Worm (Caenorhabditis elegans) whole organism, L4 larva: ENCODE data around the gene Y76B12C.6.

Experiments
- F49E8.2 ChIP-seq: sonication (generic microtip); optimal IDR thresholded peaks from 2 replicates; lab custom pipeline; 2016; ENCODE audit warnings: missing compliant biosample characterization, mild to moderate bottlenecking, missing genetic modification characterization, borderline replicate concordance
- aly-2 ChIP-seq: sonication (generic microtip); optimal IDR thresholded peaks from 2 replicates; lab custom pipeline; 2018; ENCODE audit warnings: missing biosample characterization, missing genetic modification characterization
- ces-1 ChIP-seq: fragments of 150-350 bp; sonication (generic microtip); optimal IDR thresholded peaks from 4 replicates; lab custom pipeline; 2014; ENCODE audit warnings: missing biosample characterization, missing genetic modification reagents, missing genetic modification characterization
- fos-1 ChIP-seq: fragments of 150-350 bp; optimal IDR thresholded peaks from 2 replicates; lab custom pipeline; 2014; ENCODE audit warnings: missing biosample characterization, missing genetic modification characterization
- lsy-2 ChIP-seq, 2 experiments: fragments of 150-350 bp in 1 of 2; sonication (generic microtip) in 1 of 2; optimal IDR thresholded peaks; 2 replicates each; lab custom pipeline; 2014 to 2017; ENCODE audit warnings: missing biosample characterization in 2 of 2, missing genetic modification characterization in 2 of 2
- nhr-11 ChIP-seq: fragments of 150-350 bp; optimal IDR thresholded peaks from 2 replicates; lab custom pipeline; 2014; ENCODE audit warnings: missing biosample characterization, missing genetic modification characterization
- nhr-6 ChIP-seq: fragments of 150-350 bp; optimal IDR thresholded peaks from 2 replicates; lab custom pipeline; 2014; ENCODE audit warnings: missing biosample characterization, missing genetic modification characterization
- snpc-4 ChIP-seq: fragments of 150-350 bp; optimal IDR thresholded peaks from 2 replicates; lab custom pipeline; 2014; ENCODE audit warnings: missing biosample characterization, missing genetic modification characterization
- unc-39 ChIP-seq: sonication (generic microtip); optimal IDR thresholded peaks from 2 replicates; lab custom pipeline; 2017; ENCODE audit warnings: missing biosample characterization, missing genetic modification characterization
- unc-62 ChIP-seq, 3 experiments: fragments of 150-350 bp in 1 of 3; sonication (generic microtip); optimal IDR thresholded peaks in 2 of 3; peaks in 1 of 3; 1 replicate in 1 of 3; 2 replicates in 2 of 3; lab custom pipeline; 2014 to 2017; ENCODE audit warnings: missing biosample characterization in 3 of 3, missing genetic modification characterization in 3 of 3, missing genetic modification reagents in 3 of 3, missing genotype in 1 of 3
- vab-7 ChIP-seq: fragments of 200-800 bp; sonication (Bioruptor generic); IDR thresholded peaks from 2 replicates; pipeline ENCODE4 v1.3.6; 2022; ENCODE audit warnings: missing genetic modification reagents, missing genetic modification characterization, missing compliant biosample characterization

DNA sequence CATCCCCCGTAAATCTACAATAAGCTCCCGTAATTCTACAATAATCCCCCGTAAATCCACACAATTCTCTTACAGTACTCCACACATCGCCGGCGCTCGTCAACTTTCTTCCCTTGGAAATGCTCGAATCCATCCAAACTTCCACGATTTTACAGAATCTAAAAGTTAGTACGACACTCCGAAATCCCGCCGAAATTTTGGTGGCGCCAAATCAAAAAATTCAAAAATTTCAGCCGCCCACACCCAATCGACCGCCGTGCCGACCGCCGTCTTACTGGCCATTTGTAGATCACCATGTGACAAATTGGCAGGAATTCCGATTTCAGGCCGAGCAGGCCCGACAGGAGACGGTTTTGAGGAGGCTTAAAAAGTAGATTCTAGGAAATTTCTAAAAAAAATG is 28.9 kb upstream of the Y76B12C.6 start:
- no peak for TF ChIP-seq nhr-11 (tag; lab: Kevin White, UChicago)
- TF ChIP-seq lsy-2 (tag; optimal IDR thresholded peaks at IDR 0.05; lab: Kevin White, UChicago), result no peak
- TF ChIP-seq unc-39 (tag; lab: Kevin White, UChicago), result no peak
- TF ChIP-seq snpc-4, result no peak
- TF ChIP-seq fos-1 (tag; lab: Kevin White, UChicago), result no peak
- TF ChIP-seq aly-2 (tag; lab: Kevin White, UChicago), result no peak
- TF ChIP-seq ces-1 (GFP tag; lab: Kevin White, UChicago), result no peak
- TF ChIP-seq nhr-6, result no peak
- TF ChIP-seq F49E8.2, result no peak
- TF ChIP-seq vab-7 (GFP tag; lab: Robert Waterston, UW), result no peak
- TF ChIP-seq unc-62 (GFP tag; optimal IDR thresholded peaks at IDR 0.05 in 1 of 2; lab: Kevin White, UChicago), result no peak
- no peak for TF ChIP-seq unc-62 (tag; optimal IDR thresholded peaks at IDR 0.05; lab: Kevin White, UChicago)
